Worm (Caenorhabditis elegans) whole organism, young adult: ENCODE results near the gene grsp-3.
A peak's percentile ranks its signal among the peaks of the same experiment; 100 is the strongest.

Experiments
- B0336.3 ChIP-seq: fragments of 200-800 bp; sonication (Bioruptor generic); IDR thresholded peaks from 2 replicates; pipeline ENCODE4 v1.3.6; 2022; ENCODE audit warnings: missing genetic modification characterization, missing compliant biosample characterization
- D2030.7 ChIP-seq: fragments of 200-800 bp; sonication (Bioruptor generic); IDR thresholded peaks from 2 replicates; pipeline ENCODE4 v1.3.6; 2022; ENCODE audit warnings: missing genetic modification reagents, missing genetic modification characterization, missing compliant biosample characterization
- F52B5.7 ChIP-seq: sonication (generic microtip); optimal IDR thresholded peaks from 2 replicates; lab custom pipeline; 2016; ENCODE audit warnings: mild to moderate bottlenecking, missing genetic modification characterization, missing compliant biosample characterization
- F57A8.1 ChIP-seq: fragments of 200-800 bp; sonication (Bioruptor generic); optimal IDR thresholded peaks from 2 replicates; lab custom pipeline; 2018; ENCODE audit warnings: mild to moderate bottlenecking, missing genetic modification characterization, moderate library complexity, missing compliant biosample characterization
- F57C9.4 ChIP-seq: sonication (generic microtip); optimal IDR thresholded peaks from 2 replicates; lab custom pipeline; 2017; ENCODE audit warnings: mild to moderate bottlenecking, missing genetic modification characterization, missing compliant biosample characterization
- K12H6.12 ChIP-seq: fragments of 200-800 bp; sonication (Bioruptor generic); optimal IDR thresholded peaks from 2 replicates; lab custom pipeline; 2018; ENCODE audit warnings: mild to moderate bottlenecking, missing genetic modification characterization, missing compliant biosample characterization
- Y53G8AR.9 ChIP-seq: fragments of 200-800 bp; sonication (Bioruptor generic); conservative IDR thresholded peaks from 2 replicates; pipeline ENCODE4 v1.3.6; 2022; ENCODE audit warnings: missing genetic modification reagents, missing genetic modification characterization, missing compliant biosample characterization
- Y56A3A.18 ChIP-seq: fragments of 200-800 bp; sonication (Bioruptor generic); IDR thresholded peaks from 2 replicates; pipeline ENCODE4 v1.3.6; 2022; ENCODE audit warnings: missing genetic modification reagents, missing genetic modification characterization, missing compliant biosample characterization
- aptf-3 ChIP-seq: fragments of 200-800 bp; sonication (Bioruptor generic); IDR thresholded peaks from 2 replicates; pipeline ENCODE4 v1.3.6; 2022; ENCODE audit warnings: missing genetic modification characterization, missing compliant biosample characterization
- athp-1 ChIP-seq: sonication (generic microtip); optimal IDR thresholded peaks from 2 replicates; lab custom pipeline; 2017; ENCODE audit warnings: mild to moderate bottlenecking, missing genetic modification characterization, missing compliant biosample characterization
- attf-5 ChIP-seq: fragments of 200-800 bp; sonication (Bioruptor generic); optimal IDR thresholded peaks from 2 replicates; lab custom pipeline; 2018; ENCODE audit warnings: mild to moderate bottlenecking, missing genetic modification characterization, missing compliant biosample characterization
- bed-2 ChIP-seq: fragments of 200-800 bp; sonication (Bioruptor generic); IDR thresholded peaks from 2 replicates; pipeline ENCODE4 v1.3.6; 2022; ENCODE audit warnings: missing genetic modification reagents, missing genetic modification characterization, missing compliant biosample characterization
- ceh-100 ChIP-seq: fragments of 200-800 bp; sonication (Bioruptor generic); IDR thresholded peaks from 2 replicates; pipeline ENCODE4 v1.3.6; 2022; ENCODE audit warnings: missing genetic modification reagents, missing genetic modification characterization, missing compliant biosample characterization
- chd-7 ChIP-seq: sonication (generic microtip); optimal IDR thresholded peaks from 2 replicates; lab custom pipeline; 2016; ENCODE audit warnings: mild to moderate bottlenecking, missing genetic modification characterization, moderate library complexity, missing compliant biosample characterization
- dox-1 ChIP-seq: fragments of 200-800 bp; sonication (Bioruptor generic); IDR thresholded peaks from 2 replicates; pipeline ENCODE4 v1.3.6; 2022; ENCODE audit warnings: missing genetic modification reagents, missing genetic modification characterization, missing compliant biosample characterization
- dpff-1 ChIP-seq: sonication (generic microtip); optimal IDR thresholded peaks from 2 replicates; lab custom pipeline; 2017; ENCODE audit warnings: mild to moderate bottlenecking, missing genetic modification characterization, missing compliant biosample characterization
- dpl-1 ChIP-seq: fragments of 150-350 bp; optimal IDR thresholded peaks from 2 replicates; lab custom pipeline; 2014; ENCODE audit warnings: missing biosample characterization, missing genetic modification reagents, missing genetic modification characterization
- efl-1 ChIP-seq: fragments of 150-350 bp; optimal IDR thresholded peaks from 2 replicates; lab custom pipeline; 2014; ENCODE audit warnings: missing biosample characterization, missing genetic modification reagents, missing genetic modification characterization
- egrh-3 ChIP-seq: fragments of 200-800 bp; sonication (Bioruptor generic); IDR thresholded peaks from 2 replicates; pipeline ENCODE4 v1.3.6; 2022; ENCODE audit warnings: missing genetic modification reagents, missing genetic modification characterization, missing compliant biosample characterization
- ets-4 ChIP-seq: fragments of 200-800 bp; sonication (Bioruptor generic); optimal IDR thresholded peaks from 2 replicates; lab custom pipeline; 2018; ENCODE audit warnings: mild to moderate bottlenecking, missing genetic modification characterization, missing compliant biosample characterization
- fkh-3 ChIP-seq: sonication (generic microtip); optimal IDR thresholded peaks from 2 replicates; lab custom pipeline; 2016; ENCODE audit warnings: mild to moderate bottlenecking, missing genetic modification characterization, missing compliant biosample characterization
- gei-17 ChIP-seq: fragments of 200-800 bp; sonication (Bioruptor generic); optimal IDR thresholded peaks from 2 replicates; lab custom pipeline; 2018; ENCODE audit warnings: mild to moderate bottlenecking, missing genetic modification characterization, missing compliant biosample characterization
- him-1 ChIP-seq: sonication (generic microtip); optimal IDR thresholded peaks from 2 replicates; lab custom pipeline; 2016; ENCODE audit warnings: missing genotype, missing genetic modification reagents, missing genetic modification characterization, missing compliant biosample characterization
- lag-1 ChIP-seq: fragments of 200-800 bp; sonication (Bioruptor generic); IDR thresholded peaks from 2 replicates; pipeline ENCODE4 v1.3.6; 2022; ENCODE audit warnings: missing genetic modification reagents, missing genetic modification characterization, missing compliant biosample characterization
- lin-26 ChIP-seq: fragments of 200-800 bp; sonication (Bioruptor generic); IDR thresholded peaks from 2 replicates; pipeline ENCODE4 v1.3.6; 2022; ENCODE audit warnings: missing genetic modification reagents, missing genetic modification characterization, missing compliant biosample characterization
- lin-40 ChIP-seq: sonication (generic microtip); optimal IDR thresholded peaks from 2 replicates; lab custom pipeline; 2016; ENCODE audit warnings: missing genetic modification characterization, mild to moderate bottlenecking, missing compliant biosample characterization, missing genotype, missing genetic modification reagents
- lin-54 ChIP-seq: fragments of 200-800 bp; sonication (Bioruptor generic); optimal IDR thresholded peaks from 2 replicates; lab custom pipeline; 2018; ENCODE audit warnings: mild to moderate bottlenecking, missing genetic modification characterization, missing compliant biosample characterization
- lir-1 ChIP-seq: fragments of 200-800 bp; sonication (Bioruptor generic); conservative IDR thresholded peaks from 2 replicates; pipeline ENCODE4 v1.3.6; 2022; ENCODE audit warnings: missing genetic modification reagents, missing genetic modification characterization, missing compliant biosample characterization
- mcd-1 ChIP-seq: fragments of 200-800 bp; sonication (Bioruptor generic); IDR thresholded peaks from 2 replicates; pipeline ENCODE4 v1.3.6; 2022; ENCODE audit warnings: missing genetic modification reagents, missing genetic modification characterization, missing compliant biosample characterization
- rcor-1 ChIP-seq: fragments of 200-800 bp; sonication (Bioruptor generic); IDR thresholded peaks from 2 replicates; pipeline ENCODE4 v1.3.6; 2022; ENCODE audit warnings: missing genetic modification reagents, missing genetic modification characterization, missing compliant biosample characterization
- snpc-1.1 ChIP-seq: sonication (generic microtip); optimal IDR thresholded peaks from 2 replicates; lab custom pipeline; 2017; ENCODE audit warnings: missing genetic modification characterization, mild to moderate bottlenecking, missing compliant biosample characterization, antibody characterized with exemption, moderate library complexity, missing genotype, missing genetic modification reagents; ENCODE audit not compliant: insufficient read depth
- snpc-3.4 ChIP-seq: sonication (generic microtip); optimal IDR thresholded peaks from 2 replicates; lab custom pipeline; 2017; ENCODE audit warnings: missing genetic modification characterization, mild to moderate bottlenecking, missing compliant biosample characterization, antibody characterized with exemption, moderate library complexity, missing genotype, missing genetic modification reagents
- snpc-4 ChIP-seq, 5 experiments: fragments of 150-350 bp in 1 of 5; sonication (generic microtip) in 4 of 5; optimal IDR thresholded peaks; 2 replicates each; lab custom pipeline; 2014 to 2018; ENCODE audit warnings: missing genetic modification characterization in 5 of 5, missing biosample characterization in 3 of 5, antibody characterized with exemption in 2 of 5, mild to moderate bottlenecking in 2 of 5, missing compliant biosample characterization in 2 of 5, missing genotype in 2 of 5, moderate library complexity in 2 of 5, missing genetic modification reagents in 1 of 5
- tlf-1 ChIP-seq: fragments of 200-800 bp; sonication (Bioruptor generic); optimal IDR thresholded peaks from 2 replicates; lab custom pipeline; 2018; ENCODE audit warnings: mild to moderate bottlenecking, missing genetic modification characterization, missing compliant biosample characterization
- unc-130 ChIP-seq: sonication (generic microtip); optimal IDR thresholded peaks from 2 replicates; lab custom pipeline; 2016; ENCODE audit warnings: missing genetic modification reagents, missing genetic modification characterization, missing compliant biosample characterization
- unc-62 ChIP-seq: fragments of 150-350 bp; optimal IDR thresholded peaks from 2 replicates; lab custom pipeline; 2014; ENCODE audit warnings: missing biosample characterization, missing genetic modification reagents, missing genetic modification characterization
- xnd-1 ChIP-seq: sonication (generic microtip); optimal IDR thresholded peaks from 2 replicates; lab custom pipeline; 2016; ENCODE audit warnings: missing genotype, missing genetic modification reagents, missing genetic modification characterization, missing compliant biosample characterization
- zfh-2 ChIP-seq: fragments of 200-800 bp; sonication (Bioruptor generic); conservative IDR thresholded peaks from 2 replicates; pipeline ENCODE4 v1.3.6; 2022; ENCODE audit warnings: missing genetic modification reagents, missing genetic modification characterization, missing compliant biosample characterization
- ztf-26 ChIP-seq: sonication (generic microtip); optimal IDR thresholded peaks from 2 replicates; lab custom pipeline; 2017; ENCODE audit warnings: missing genetic modification characterization, missing compliant biosample characterization
- ztf-28 ChIP-seq: fragments of 200-800 bp; sonication (Bioruptor generic); IDR thresholded peaks from 2 replicates; pipeline ENCODE4 v1.3.6; 2022; ENCODE audit warnings: missing genetic modification reagents, missing genetic modification characterization, missing compliant biosample characterization

The grsp-3 gene

DNA sequence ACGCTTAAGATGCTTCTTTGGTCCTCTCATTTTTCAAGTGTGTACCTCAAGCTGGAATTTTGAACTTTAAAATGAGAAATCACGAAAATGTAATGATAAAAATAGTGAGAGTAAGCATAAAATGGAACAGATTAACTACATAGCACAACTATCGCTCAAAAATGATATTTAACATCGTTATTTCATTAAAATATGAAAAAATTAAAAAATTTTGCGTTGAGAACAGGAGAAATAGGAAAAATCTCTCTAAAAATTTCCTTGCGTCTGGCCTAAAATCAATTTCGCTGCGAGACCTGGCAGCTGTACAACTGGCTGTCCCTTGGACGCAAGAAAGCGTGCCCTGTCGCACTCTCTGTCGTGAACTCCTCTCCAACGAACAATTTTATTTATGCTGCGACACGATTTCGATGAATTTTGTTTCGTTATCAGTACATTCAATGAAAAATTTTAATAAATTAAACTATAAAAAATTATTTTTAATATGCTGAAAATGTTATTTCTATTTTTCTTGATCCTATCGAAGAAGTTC is 47.0 kb downstream of the grsp-3 start, which contains the start of gene rps-4 (continued):
- peak; percentile 71 for TF ChIP-seq lin-40 (tag; lab: Kevin White, UChicago)
- TF ChIP-seq attf-5 (GFP tag; lab: Kevin White, UChicago): peak; percentile 87
- no peak for TF ChIP-seq lag-1
- no peak for TF ChIP-seq F52B5.7 (tag; lab: Kevin White, UChicago)
- no peak for TF ChIP-seq bed-2 (GFP tag; lab: Robert Waterston, UW)
- no peak for TF ChIP-seq ceh-100 (GFP tag; lab: Robert Waterston, UW)
- no peak for TF ChIP-seq ets-4 (GFP tag; lab: Kevin White, UChicago)
- TF ChIP-seq efl-1 (GFP tag; lab: Kevin White, UChicago): peak; percentile 52
- TF ChIP-seq egrh-3 (GFP tag; lab: Robert Waterston, UW): no peak
- TF ChIP-seq snpc-4 (GFP tag; optimal IDR thresholded peaks at IDR 0.05; lab: Kevin White, UChicago): peak; percentile 37
- peak; percentile 60 to 88 (median 76) for TF ChIP-seq snpc-4 (tag; optimal IDR thresholded peaks at IDR 0.05; lab: Kevin White, UChicago)
- peak; percentile 98 for TF ChIP-seq mcd-1 (GFP tag; lab: Robert Waterston, UW)
- peak; percentile 19 for TF ChIP-seq ztf-26 (tag; lab: Kevin White, UChicago)
- no peak; the same call in 1 of the 2 replicates for TF ChIP-seq B0336.3 (GFP tag; lab: Robert Waterston, UW)
- peak; percentile 68 for TF ChIP-seq snpc-3.4
- no peak for TF ChIP-seq Y53G8AR.9 (GFP tag; lab: Robert Waterston, UW)
- TF ChIP-seq snpc-1.1 (tag; lab: Kevin White, UChicago): peak; percentile 14
- peak; percentile 42 for TF ChIP-seq athp-1 (tag; lab: Kevin White, UChicago)
- peak; percentile 52 for TF ChIP-seq rcor-1
- no peak for TF ChIP-seq F57C9.4 (tag; lab: Kevin White, UChicago)
- TF ChIP-seq lir-1: 0 out of 2 replicates have a peak, but pooled peaks have one; percentile 45
- TF ChIP-seq D2030.7 (GFP tag; lab: Robert Waterston, UW): peak; percentile 64
- TF ChIP-seq xnd-1: no peak
- peak; percentile 47 for TF ChIP-seq dpl-1 (GFP tag; lab: Kevin White, UChicago)
- TF ChIP-seq unc-130 (GFP tag; lab: Kevin White, UChicago): peak; percentile 8
- TF ChIP-seq lin-26 (GFP tag; lab: Robert Waterston, UW): no peak
- TF ChIP-seq ztf-28: no peak
- TF ChIP-seq Y56A3A.18: no peak
- TF ChIP-seq fkh-3: no peak
- TF ChIP-seq F57A8.1: no peak
- TF ChIP-seq tlf-1: peak; percentile 73
- no peak for TF ChIP-seq gei-17 (GFP tag; lab: Kevin White, UChicago)
- TF ChIP-seq dox-1 (GFP tag; lab: Robert Waterston, UW): peak; percentile 88
- no peak for TF ChIP-seq chd-7 (tag; lab: Kevin White, UChicago)
- peak; percentile 73 for TF ChIP-seq lin-54
- no peak for TF ChIP-seq dpff-1 (tag; lab: Kevin White, UChicago)
- TF ChIP-seq aptf-3 (GFP tag; lab: Robert Waterston, UW): no peak
- TF ChIP-seq him-1 (tag; lab: Kevin White, UChicago): peak; percentile 43
- TF ChIP-seq K12H6.12 (tag; lab: Kevin White, UChicago): peak; percentile 61
- no peak for TF ChIP-seq zfh-2 (GFP tag; lab: Robert Waterston, UW)
- no peak for TF ChIP-seq unc-62
